Worm (Caenorhabditis elegans): ENCODE data around the gene glrx-22.
A peak's percentile ranks its signal among the peaks of the same experiment; 100 is the strongest.

glrx-22 gene

ce11 chrIV:8173610-8174009 is 27.4 kb downstream of the glrx-22 start:
- TF ChIP-seq zip-2 (tag; optimal IDR thresholded peaks at IDR 0.05): no peak
- TF ChIP-seq unc-62 (GFP tag; optimal IDR thresholded peaks at IDR 0.05 in 1 of 2): peak in 1 of 2 experiments; percentile 13
- no peak for TF ChIP-seq unc-62 (tag; optimal IDR thresholded peaks at IDR 0.05)

ce11 chrIV:8171376-8171775 is 29.7 kb downstream of the glrx-22 start:
- TF ChIP-seq mep-1 (tag; optimal IDR thresholded peaks at IDR 0.05) (no peak), dpl-1 (GFP tag; optimal IDR thresholded peaks at IDR 0.05) (no peak), T26A8.4 (GFP tag; IDR thresholded peaks at IDR 0.05) (no peak), ama-1 (optimal IDR thresholded peaks at IDR 0.05) (no peak), duxl-1 (tag; optimal IDR thresholded peaks at IDR 0.05; ENCODE audit: poor library complexity) (no peak)

- peak; percentile 3 for TF ChIP-seq nhr-6 (tag; optimal IDR thresholded peaks at IDR 0.05)
- TF ChIP-seq hif-1 (tag; optimal IDR thresholded peaks at IDR 0.05): no peak
- TF ChIP-seq F26F4.8 (GFP tag; conservative IDR thresholded peaks at IDR 0.05): no peak
- TF ChIP-seq hlh-11 (tag; optimal IDR thresholded peaks at IDR 0.05): peak; percentile 38
- TF ChIP-seq hmg-1.1 (GFP tag; IDR thresholded peaks at IDR 0.05): 0 out of 2 replicates have a peak, but pooled peaks have one; percentile 7
- TF ChIP-seq nhr-48 (tag; optimal IDR thresholded peaks at IDR 0.05): no peak
- TF ChIP-seq ceh-28 (tag; optimal IDR thresholded peaks at IDR 0.05): no peak
- TF ChIP-seq nhr-28 (tag; optimal IDR thresholded peaks at IDR 0.05): peak; percentile 77
- no peak for TF ChIP-seq fkh-10 (GFP tag; optimal IDR thresholded peaks at IDR 0.05)
- peak in 1 of 2 experiments; percentile 48 for TF ChIP-seq mdl-1 (tag; optimal IDR thresholded peaks at IDR 0.05)
- no peak for TF ChIP-seq madf-9 (GFP tag; conservative IDR thresholded peaks at IDR 0.05)
- TF ChIP-seq nhr-25 (tag; optimal IDR thresholded peaks at IDR 0.05; ENCODE audit: borderline replicate concordance, insufficient read depth): peak; percentile 5
- TF ChIP-seq arid-1 (GFP tag; conservative IDR thresholded peaks at IDR 0.05): no peak
- peak; percentile 32 for TF ChIP-seq dve-1 (tag; optimal IDR thresholded peaks at IDR 0.05; ENCODE audit: insufficient read depth)
Observed at ce11 chrIV:8170264-8170663, 30.8 kb downstream of the glrx-22 start.

- no peak for TF ChIP-seq lir-3 (tag; optimal IDR thresholded peaks at IDR 0.05)
- no peak for TF ChIP-seq dmd-9 (GFP tag; IDR thresholded peaks at IDR 0.05)
- TF ChIP-seq ZK546.5 (tag; optimal IDR thresholded peaks at IDR 0.05): no peak
- TF ChIP-seq aha-1 (tag): no peak
- no peak for TF ChIP-seq zip-2 (tag; optimal IDR thresholded peaks at IDR 0.05)
- TF ChIP-seq rbr-2 (tag; optimal IDR thresholded peaks at IDR 0.05): no peak
- TF ChIP-seq dpl-1 (GFP tag; optimal IDR thresholded peaks at IDR 0.05): no peak
- TF ChIP-seq Y5F2A.4 (GFP tag; optimal IDR thresholded peaks at IDR 0.05): no peak
- TF ChIP-seq daf-12 (tag; optimal IDR thresholded peaks at IDR 0.05): no peak
- no peak for TF ChIP-seq dmd-8 (GFP tag; IDR thresholded peaks at IDR 0.05)
- no peak for TF ChIP-seq pha-4 (GFP tag; IDR thresholded peaks at IDR 0.05)
- TF ChIP-seq pha-4 (tag; optimal IDR thresholded peaks at IDR 0.05): no peak
- TF ChIP-seq aly-2 (tag; optimal IDR thresholded peaks at IDR 0.05): no peak
- TF ChIP-seq egl-43 (GFP tag; IDR thresholded peaks at IDR 0.05): no peak
- no peak for TF ChIP-seq nhr-10 (tag; optimal IDR thresholded peaks at IDR 0.05)
- TF ChIP-seq ces-1 (GFP tag; optimal IDR thresholded peaks at IDR 0.05): no peak
Observed at ce11 chrIV:8169674-8170073, 31.4 kb downstream of the glrx-22 start, which contains the start of gene C07G1.15. TSS of gene C07G1.15 (plus strand) at chrIV:8169974.

- TF ChIP-seq ama-1 (optimal IDR thresholded peaks at IDR 0.05): no peak
- no peak for TF ChIP-seq attf-4 (tag; optimal IDR thresholded peaks at IDR 0.05)
- TF ChIP-seq daf-12 (tag; optimal IDR thresholded peaks at IDR 0.05): no peak
- TF ChIP-seq dve-1 (tag; optimal IDR thresholded peaks at IDR 0.05; ENCODE audit: insufficient read depth): peak; percentile 9
- no peak for TF ChIP-seq mes-2 (tag; optimal IDR thresholded peaks at IDR 0.05; ENCODE audit: poor library complexity, severe bottlenecking)
- peak; percentile 2 for TF ChIP-seq nhr-28 (tag; optimal IDR thresholded peaks at IDR 0.05)
- no peak for TF ChIP-seq nhr-41 (GFP tag; IDR thresholded peaks at IDR 0.05)
- TF ChIP-seq egl-43 (GFP tag; IDR thresholded peaks at IDR 0.05): no peak
- no peak for TF ChIP-seq mxl-3 (GFP tag; optimal IDR thresholded peaks at IDR 0.05)
- TF ChIP-seq pqm-1 (tag; optimal IDR thresholded peaks at IDR 0.05): peak; percentile 33
- no peak for TF ChIP-seq unc-130 (GFP tag; optimal IDR thresholded peaks at IDR 0.05)
- no peak for TF ChIP-seq mdl-1 (tag; optimal IDR thresholded peaks at IDR 0.05)
- TF ChIP-seq lin-38 (GFP tag; IDR thresholded peaks at IDR 0.05): no peak
Observed at ce11 chrIV:8168660-8169059, 32.4 kb downstream of the glrx-22 start, which contains the start of gene clec-52. TSS of gene clec-52 (minus strand) at chrIV:8168760.
